Worm (Caenorhabditis elegans) whole organism, L2 larva: ENCODE measurements around the gene nnt-1.

Experiments used
- C34F6.9 ChIP-seq: fragments of 150-350 bp; optimal IDR thresholded peaks from 2 replicates; lab custom pipeline; 2014; ENCODE audit warnings: missing biosample characterization, missing genetic modification characterization
- R02D3.7 ChIP-seq: fragments of 150-350 bp; optimal IDR thresholded peaks from 2 replicates; lab custom pipeline; 2014; ENCODE audit warnings: missing biosample characterization, missing genetic modification characterization
- Y55F3AM.14 ChIP-seq: fragments of 200-800 bp; sonication (Bioruptor generic); optimal IDR thresholded peaks from 2 replicates; lab custom pipeline; 2018; ENCODE audit warnings: mild to moderate bottlenecking, missing genetic modification characterization, missing compliant biosample characterization
- alr-1 ChIP-seq: fragments of 150-350 bp; optimal IDR thresholded peaks from 2 replicates; lab custom pipeline; 2014; ENCODE audit warnings: missing biosample characterization, missing genetic modification characterization
- aly-2 ChIP-seq: fragments of 150-350 bp; optimal IDR thresholded peaks from 2 replicates; lab custom pipeline; 2014; ENCODE audit warnings: missing biosample characterization, missing genetic modification characterization
- blmp-1 ChIP-seq: sonication (generic microtip); optimal IDR thresholded peaks from 2 replicates; lab custom pipeline; 2017; ENCODE audit warnings: missing genetic modification characterization, mild to moderate bottlenecking, missing compliant biosample characterization, antibody characterized with exemption, moderate library complexity; ENCODE audit not compliant: insufficient read depth
- ceh-16 ChIP-seq: fragments of 150-350 bp; optimal IDR thresholded peaks from 2 replicates; lab custom pipeline; 2014; ENCODE audit warnings: missing biosample characterization, missing genetic modification characterization
- ceh-82 ChIP-seq: fragments of 150-350 bp; optimal IDR thresholded peaks from 2 replicates; lab custom pipeline; 2014; ENCODE audit warnings: missing biosample characterization, missing genetic modification characterization
- crh-2 ChIP-seq: sonication (generic microtip); optimal IDR thresholded peaks from 2 replicates; lab custom pipeline; 2017; ENCODE audit warnings: missing biosample characterization, missing genetic modification characterization
- egl-27 ChIP-seq: sonication (generic microtip); optimal IDR thresholded peaks from 3 replicates; lab custom pipeline; 2017; ENCODE audit warnings: missing biosample characterization, missing genetic modification reagents, missing genetic modification characterization
- elt-1 ChIP-seq: fragments of 150-350 bp; optimal IDR thresholded peaks from 2 replicates; lab custom pipeline; 2014; ENCODE audit warnings: missing biosample characterization, missing genetic modification characterization
- elt-3 ChIP-seq: sonication (generic microtip); optimal IDR thresholded peaks from 2 replicates; lab custom pipeline; 2017; ENCODE audit warnings: missing biosample characterization, missing genetic modification characterization
- fos-1 ChIP-seq: fragments of 150-350 bp; optimal IDR thresholded peaks from 2 replicates; lab custom pipeline; 2014; ENCODE audit warnings: missing biosample characterization, missing genetic modification characterization
- gmeb-1 ChIP-seq: fragments of 150-350 bp; optimal IDR thresholded peaks from 2 replicates; lab custom pipeline; 2014; ENCODE audit warnings: missing biosample characterization, missing genetic modification characterization
- lin-11 ChIP-seq: fragments of 150-350 bp; sonication (generic microtip); optimal IDR thresholded peaks from 2 replicates; lab custom pipeline; 2014; ENCODE audit warnings: missing biosample characterization, missing genetic modification characterization, inconsistent platforms, mixed read lengths
- lin-13 ChIP-seq: fragments of 150-350 bp; optimal IDR thresholded peaks from 2 replicates; lab custom pipeline; 2014; ENCODE audit warnings: missing biosample characterization, missing genetic modification reagents, missing genetic modification characterization
- lin-39 ChIP-seq: fragments of 150-350 bp; optimal IDR thresholded peaks from 2 replicates; lab custom pipeline; 2014; ENCODE audit warnings: missing biosample characterization, missing genetic modification reagents, missing genetic modification characterization
- lsy-2 ChIP-seq, 2 experiments: fragments of 150-350 bp in 1 of 2; sonication (generic microtip) in 1 of 2; optimal IDR thresholded peaks; 2 replicates each; lab custom pipeline; 2014 to 2017; ENCODE audit warnings: missing biosample characterization in 2 of 2, missing genetic modification characterization in 2 of 2
- mab-5 ChIP-seq: fragments of 150-350 bp; optimal IDR thresholded peaks from 2 replicates; lab custom pipeline; 2014; ENCODE audit warnings: missing biosample characterization, missing genetic modification characterization
- mbf-1 ChIP-seq: sonication (generic microtip); optimal IDR thresholded peaks from 2 replicates; lab custom pipeline; 2017; ENCODE audit warnings: missing biosample characterization, missing genetic modification characterization
- mdl-1 ChIP-seq, 2 experiments: fragments of 150-350 bp in 1 of 2; sonication (generic microtip) in 1 of 2; optimal IDR thresholded peaks; 2 replicates each; lab custom pipeline; 2017; ENCODE audit warnings: missing biosample characterization in 2 of 2, missing genetic modification characterization in 2 of 2
- nhr-11 ChIP-seq: fragments of 150-350 bp; optimal IDR thresholded peaks from 2 replicates; lab custom pipeline; 2014; ENCODE audit warnings: missing biosample characterization, missing genetic modification characterization
- nhr-12 ChIP-seq: fragments of 150-350 bp; optimal IDR thresholded peaks from 2 replicates; lab custom pipeline; 2014; ENCODE audit warnings: missing biosample characterization, missing genetic modification characterization
- nhr-129 ChIP-seq: fragments of 150-350 bp; optimal IDR thresholded peaks from 2 replicates; lab custom pipeline; 2014; ENCODE audit warnings: missing biosample characterization, missing genetic modification characterization
- nhr-21 ChIP-seq: fragments of 150-350 bp; optimal IDR thresholded peaks from 2 replicates; lab custom pipeline; 2014; ENCODE audit warnings: missing biosample characterization, missing genetic modification characterization
- nhr-23 ChIP-seq: fragments of 150-350 bp; optimal IDR thresholded peaks from 2 replicates; lab custom pipeline; 2014; ENCODE audit warnings: missing biosample characterization, missing genetic modification reagents, missing genetic modification characterization
- nhr-237 ChIP-seq: fragments of 150-350 bp; optimal IDR thresholded peaks from 2 replicates; lab custom pipeline; 2014; ENCODE audit warnings: missing biosample characterization, missing genetic modification characterization
- nhr-6 ChIP-seq: fragments of 150-350 bp; optimal IDR thresholded peaks from 2 replicates; lab custom pipeline; 2014; ENCODE audit warnings: missing biosample characterization, missing genetic modification characterization
- nhr-77 ChIP-seq: fragments of 150-350 bp; optimal IDR thresholded peaks from 2 replicates; lab custom pipeline; 2014; ENCODE audit warnings: missing biosample characterization, missing genetic modification characterization
- peb-1 ChIP-seq: fragments of 150-350 bp; optimal IDR thresholded peaks from 2 replicates; lab custom pipeline; 2014; ENCODE audit warnings: missing biosample characterization, missing genetic modification characterization
- sem-4 ChIP-seq: fragments of 150-350 bp; optimal IDR thresholded peaks from 2 replicates; lab custom pipeline; 2014; ENCODE audit warnings: missing biosample characterization, missing genetic modification reagents, missing genetic modification characterization
- skn-1 ChIP-seq: sonication (generic microtip); optimal IDR thresholded peaks from 2 replicates; lab custom pipeline; 2017; ENCODE audit warnings: missing biosample characterization, missing genetic modification characterization
- sma-3 ChIP-seq: sonication (generic microtip); optimal IDR thresholded peaks from 2 replicates; lab custom pipeline; 2016; ENCODE audit warnings: missing genetic modification reagents, missing genetic modification characterization, missing compliant biosample characterization
- sma-9 ChIP-seq, 2 experiments: fragments of 150-350 bp in 1 of 2; sonication (generic microtip) in 1 of 2; optimal IDR thresholded peaks; 2 replicates each; lab custom pipeline; 2014 to 2016; ENCODE audit warnings: missing genetic modification characterization in 2 of 2, mild to moderate bottlenecking in 1 of 2, missing biosample characterization in 1 of 2, missing compliant biosample characterization in 1 of 2, missing genetic modification reagents in 1 of 2, moderate library complexity in 1 of 2
- snpc-4 ChIP-seq: fragments of 150-350 bp; optimal IDR thresholded peaks from 2 replicates; lab custom pipeline; 2014; ENCODE audit warnings: missing biosample characterization, missing genetic modification characterization
- unc-39 ChIP-seq: fragments of 150-350 bp; optimal IDR thresholded peaks from 2 replicates; lab custom pipeline; 2014; ENCODE audit warnings: missing biosample characterization, missing genetic modification characterization
- unc-55 ChIP-seq: fragments of 150-350 bp; sonication (generic microtip); optimal IDR thresholded peaks from 3 replicates; lab custom pipeline; 2014; ENCODE audit warnings: missing biosample characterization, missing genetic modification reagents, missing genetic modification characterization
- zag-1 ChIP-seq: fragments of 150-350 bp; optimal IDR thresholded peaks from 2 replicates; lab custom pipeline; 2014; ENCODE audit warnings: missing biosample characterization, missing genetic modification characterization
- ztf-1 ChIP-seq: fragments of 200-800 bp; sonication (Bioruptor generic); conservative IDR thresholded peaks from 2 replicates; pipeline ENCODE4 v1.3.6; 2022; ENCODE audit warnings: missing genetic modification characterization, missing compliant biosample characterization
- ztf-11 ChIP-seq: sonication (generic microtip); optimal IDR thresholded peaks from 2 replicates; lab custom pipeline; 2017; ENCODE audit warnings: missing biosample characterization, missing genetic modification characterization
- ztf-4 ChIP-seq: fragments of 150-350 bp; optimal IDR thresholded peaks from 2 replicates; lab custom pipeline; 2014; ENCODE audit warnings: missing biosample characterization, missing genetic modification characterization

The nnt-1 gene

ce11 chrX:6112817-6113216, 9.3 kb upstream of the nnt-1 start, which contains the start of gene prx-3:
TSS of gene prx-3 (minus strand) at chrX:6112917.
- TF ChIP-seq unc-39 (tag; lab: Kevin White, UChicago), result no peak
- TF ChIP-seq nhr-129 (tag; lab: Kevin White, UChicago), result no peak

ce11 chrX:6115502-6115901, 6.6 kb upstream of the nnt-1 start, which contains the start of gene C15H9.3:
TSS of gene C15H9.3 (plus strand) at chrX:6115802.
- TF ChIP-seq lin-11 (tag; lab: Kevin White, UChicago) (no peak), ztf-1 (no peak)

ce11 chrX:6118086-6118825, 3.9 kb upstream of the nnt-1 start, which contains the start of gene C15H9.2:
TSS of gene C15H9.2 (plus strand) at chrX:6118526.
- peak; percentile 64 for TF ChIP-seq fos-1 (tag; lab: Kevin White, UChicago)
- TF ChIP-seq nhr-11 (tag; lab: Kevin White, UChicago), result no peak
- no peak for TF ChIP-seq zag-1
- TF ChIP-seq lin-13, result no peak
- no peak for TF ChIP-seq ztf-11 (tag; lab: Kevin White, UChicago)
- no peak for TF ChIP-seq ceh-82
- peak; percentile 50 for TF ChIP-seq unc-55 (GFP tag; lab: Kevin White, UChicago)
- no peak for TF ChIP-seq alr-1 (tag; lab: Kevin White, UChicago)
- peak; percentile 42 for TF ChIP-seq sma-9 (GFP tag; optimal IDR thresholded peaks at IDR 0.05; lab: Kevin White, UChicago)
- no peak for TF ChIP-seq sma-9 (tag; optimal IDR thresholded peaks at IDR 0.05; lab: Kevin White, UChicago)
- TF ChIP-seq lin-11 (tag; lab: Kevin White, UChicago), result no peak
- no peak for TF ChIP-seq nhr-237 (tag; lab: Kevin White, UChicago)
- TF ChIP-seq unc-39 (tag; lab: Kevin White, UChicago), result no peak
- TF ChIP-seq Y55F3AM.14 (GFP tag; lab: Kevin White, UChicago), result no peak

- TF ChIP-seq peb-1 (tag; lab: Kevin White, UChicago) (no peak), egl-27 (no peak), ceh-82 (no peak), lin-11 (tag; lab: Kevin White, UChicago) (no peak), lin-13 (no peak), mdl-1 (tag; optimal IDR thresholded peaks at IDR 0.05; lab: Kevin White, UChicago) (no peak), nhr-237 (tag; lab: Kevin White, UChicago) (no peak), nhr-12 (no peak), mab-5 (tag; lab: Kevin White, UChicago) (no peak), snpc-4 (tag; lab: Kevin White, UChicago) (no peak), aly-2 (tag; lab: Kevin White, UChicago) (no peak), sma-3 (GFP tag; lab: Kevin White, UChicago) (no peak), unc-39 (tag; lab: Kevin White, UChicago) (no peak), crh-2 (tag; lab: Kevin White, UChicago) (no peak), C34F6.9 (tag; lab: Kevin White, UChicago) (no peak), elt-1 (tag; lab: Kevin White, UChicago) (no peak)
Measured at ce11 chrX:6121279-6121678, 832 bp upstream of the nnt-1 start.

- no peak for TF ChIP-seq zag-1
- TF ChIP-seq gmeb-1 (tag; lab: Kevin White, UChicago), result no peak
- peak; percentile 24 for TF ChIP-seq sma-9 (GFP tag; optimal IDR thresholded peaks at IDR 0.05; lab: Kevin White, UChicago)
- TF ChIP-seq sma-9 (tag; optimal IDR thresholded peaks at IDR 0.05; lab: Kevin White, UChicago), result no peak
- TF ChIP-seq ztf-11 (tag; lab: Kevin White, UChicago), result no peak
- no peak for TF ChIP-seq unc-39 (tag; lab: Kevin White, UChicago)
- no peak for TF ChIP-seq ceh-82
- TF ChIP-seq nhr-12, result no peak
- TF ChIP-seq nhr-23 (tag; lab: Kevin White, UChicago), result no peak
- TF ChIP-seq unc-55 (GFP tag; lab: Kevin White, UChicago), result peak; percentile 22
- TF ChIP-seq ztf-4 (tag; lab: Kevin White, UChicago), result no peak
- TF ChIP-seq ceh-16 (tag; lab: Kevin White, UChicago), result no peak
- no peak for TF ChIP-seq R02D3.7 (tag; lab: Kevin White, UChicago)
- TF ChIP-seq nhr-21, result no peak
- no peak for TF ChIP-seq mab-5 (tag; lab: Kevin White, UChicago)
- TF ChIP-seq nhr-6 (tag; lab: Kevin White, UChicago), result no peak
- no peak for TF ChIP-seq lin-39 (tag; lab: Kevin White, UChicago)
- TF ChIP-seq snpc-4 (tag; lab: Kevin White, UChicago), result no peak
- TF ChIP-seq sem-4 (tag; lab: Kevin White, UChicago), result peak; percentile 17
- TF ChIP-seq crh-2 (tag; lab: Kevin White, UChicago), result no peak
- TF ChIP-seq skn-1 (tag; lab: Kevin White, UChicago), result no peak
- TF ChIP-seq alr-1 (tag; lab: Kevin White, UChicago), result no peak
- TF ChIP-seq elt-1 (tag; lab: Kevin White, UChicago), result no peak
- no peak for TF ChIP-seq nhr-237 (tag; lab: Kevin White, UChicago)
- TF ChIP-seq lsy-2 (tag; optimal IDR thresholded peaks at IDR 0.05; lab: Kevin White, UChicago), result peak in 1 of 2 experiments; percentile 29
- no peak for TF ChIP-seq mbf-1 (tag; lab: Kevin White, UChicago)
- TF ChIP-seq lin-13, result no peak
- no peak for TF ChIP-seq nhr-77 (tag; lab: Kevin White, UChicago)
- TF ChIP-seq blmp-1 (tag; lab: Kevin White, UChicago), result no peak
- TF ChIP-seq nhr-129 (tag; lab: Kevin White, UChicago), result peak; percentile 58
- no peak for TF ChIP-seq elt-3
- TF ChIP-seq nhr-11 (tag; lab: Kevin White, UChicago), result no peak
Measured at ce11 chrX:6128225-6128686, 6.1 kb downstream of the nnt-1 start, which contains the start of gene C15H9.9. TSS of gene C15H9.9 (minus strand) at chrX:6128275.
